Worm (Caenorhabditis elegans) whole organism, mixed stage, embryonic: ENCODE results near the gene usp-14.

Experiments used
- M03D4.4 ChIP-seq: sonication (generic microtip); optimal IDR thresholded peaks from 2 replicates; lab custom pipeline; 2017; ENCODE audit warnings: mild to moderate bottlenecking, missing genetic modification characterization, missing compliant biosample characterization
- blmp-1 ChIP-seq: fragments of 150-350 bp; optimal IDR thresholded peaks from 2 replicates; lab custom pipeline; 2014; ENCODE audit warnings: missing biosample characterization, missing genetic modification characterization
- ceh-43 ChIP-seq: fragments of 200-800 bp; sonication (Bioruptor generic); optimal IDR thresholded peaks from 2 replicates; lab custom pipeline; 2018; ENCODE audit warnings: mild to moderate bottlenecking, missing genetic modification characterization, moderate library complexity, missing compliant biosample characterization
- ceh-83 ChIP-seq: fragments of 200-800 bp; sonication (Bioruptor generic); optimal IDR thresholded peaks from 2 replicates; lab custom pipeline; 2018; ENCODE audit warnings: mild to moderate bottlenecking, missing genetic modification characterization, missing compliant biosample characterization
- ces-1 ChIP-seq: fragments of 150-350 bp; optimal IDR thresholded peaks from 2 replicates; lab custom pipeline; 2014; ENCODE audit warnings: missing biosample characterization, missing genetic modification reagents, missing genetic modification characterization
- cnd-1 ChIP-seq: fragments of 200-800 bp; sonication (Bioruptor generic); optimal IDR thresholded peaks from 2 replicates; lab custom pipeline; 2018; ENCODE audit warnings: mild to moderate bottlenecking, missing genetic modification characterization, missing compliant biosample characterization
- drap-1 ChIP-seq: fragments of 200-800 bp; sonication (Bioruptor generic); optimal IDR thresholded peaks from 3 replicates; lab custom pipeline; 2018; ENCODE audit warnings: mild to moderate bottlenecking, missing genetic modification characterization, missing compliant biosample characterization
- elt-1 ChIP-seq: sonication (generic microtip); optimal IDR thresholded peaks from 2 replicates; lab custom pipeline; 2017; ENCODE audit warnings: missing genetic modification characterization, mild to moderate bottlenecking, missing compliant biosample characterization, antibody characterized with exemption, moderate library complexity, borderline replicate concordance; ENCODE audit not compliant: insufficient read depth
- elt-3 ChIP-seq: fragments of 150-350 bp; optimal IDR thresholded peaks from 2 replicates; lab custom pipeline; 2014; ENCODE audit warnings: missing biosample characterization, missing genetic modification characterization
- flh-1 ChIP-seq: fragments of 200-800 bp; sonication (Bioruptor generic); optimal IDR thresholded peaks from 2 replicates; lab custom pipeline; 2018; ENCODE audit warnings: mild to moderate bottlenecking, missing genetic modification characterization, moderate library complexity, missing compliant biosample characterization
- ham-2 ChIP-seq: fragments of 200-800 bp; sonication (Bioruptor generic); optimal IDR thresholded peaks from 2 replicates; lab custom pipeline; 2018; ENCODE audit warnings: mild to moderate bottlenecking, missing genetic modification characterization, missing compliant biosample characterization
- lin-13 ChIP-seq: fragments of 150-350 bp; optimal IDR thresholded peaks from 2 replicates; lab custom pipeline; 2014; ENCODE audit warnings: missing biosample characterization, missing genetic modification characterization
- lin-32 ChIP-seq: fragments of 200-800 bp; sonication (Bioruptor generic); optimal IDR thresholded peaks from 2 replicates; lab custom pipeline; 2018; ENCODE audit warnings: mild to moderate bottlenecking, missing genetic modification characterization, missing compliant biosample characterization
- lsy-2 ChIP-seq: fragments of 150-350 bp; optimal IDR thresholded peaks from 2 replicates; lab custom pipeline; 2014; ENCODE audit warnings: missing biosample characterization, missing genetic modification characterization
- mab-5 ChIP-seq: fragments of 150-350 bp; optimal IDR thresholded peaks from 2 replicates; lab custom pipeline; 2014; ENCODE audit warnings: missing biosample characterization, missing genetic modification characterization
- mep-1 ChIP-seq: fragments of 150-350 bp; optimal IDR thresholded peaks from 2 replicates; lab custom pipeline; 2017; ENCODE audit warnings: missing biosample characterization, missing genetic modification reagents, missing genetic modification characterization, inconsistent platforms
- nhr-12 ChIP-seq: fragments of 150-350 bp; optimal IDR thresholded peaks from 2 replicates; lab custom pipeline; 2014; ENCODE audit warnings: missing biosample characterization, missing genetic modification characterization
- nhr-2 ChIP-seq: fragments of 150-350 bp; optimal IDR thresholded peaks from 2 replicates; lab custom pipeline; 2014; ENCODE audit warnings: missing biosample characterization, missing genetic modification characterization
- nhr-28 ChIP-seq: fragments of 150-350 bp; optimal IDR thresholded peaks from 2 replicates; lab custom pipeline; 2014; ENCODE audit warnings: missing biosample characterization, missing genetic modification characterization
- nhr-76 ChIP-seq: sonication (generic microtip); optimal IDR thresholded peaks from 2 replicates; lab custom pipeline; 2017; ENCODE audit warnings: missing biosample characterization, missing genetic modification characterization
- pha-4 ChIP-seq: fragments of 150-350 bp; optimal IDR thresholded peaks from 2 replicates; lab custom pipeline; 2018; ENCODE audit warnings: missing biosample characterization, missing genetic modification reagents, missing genetic modification characterization
- snpc-4 ChIP-seq: fragments of 150-350 bp; optimal IDR thresholded peaks from 2 replicates; lab custom pipeline; 2014; ENCODE audit warnings: missing biosample characterization, missing genetic modification characterization
- sptf-1 ChIP-seq: sonication (generic microtip); optimal IDR thresholded peaks from 2 replicates; lab custom pipeline; 2017; ENCODE audit warnings: mild to moderate bottlenecking, missing genetic modification characterization, moderate library complexity, missing compliant biosample characterization
- tbx-8 ChIP-seq: fragments of 200-800 bp; sonication (Bioruptor generic); optimal IDR thresholded peaks from 2 replicates; lab custom pipeline; 2018; ENCODE audit warnings: mild to moderate bottlenecking, missing genetic modification characterization, moderate library complexity, missing compliant biosample characterization
- unc-120 ChIP-seq: sonication (generic microtip); optimal IDR thresholded peaks from 2 replicates; lab custom pipeline; 2017; ENCODE audit warnings: missing genetic modification characterization, missing compliant biosample characterization; ENCODE audit not compliant: poor library complexity, severe bottlenecking
- unc-62 ChIP-seq: fragments of 150-350 bp; optimal IDR thresholded peaks from 2 replicates; lab custom pipeline; 2014; ENCODE audit warnings: missing biosample characterization, missing genetic modification reagents, missing genetic modification characterization
- zip-8 ChIP-seq: fragments of 150-350 bp; optimal IDR thresholded peaks from 2 replicates; lab custom pipeline; 2014; ENCODE audit warnings: missing biosample characterization, missing genetic modification characterization
- ztf-11 ChIP-seq: fragments of 150-350 bp; optimal IDR thresholded peaks from 2 replicates; lab custom pipeline; 2014; ENCODE audit warnings: missing biosample characterization, missing genetic modification characterization

Gene usp-14

DNA sequence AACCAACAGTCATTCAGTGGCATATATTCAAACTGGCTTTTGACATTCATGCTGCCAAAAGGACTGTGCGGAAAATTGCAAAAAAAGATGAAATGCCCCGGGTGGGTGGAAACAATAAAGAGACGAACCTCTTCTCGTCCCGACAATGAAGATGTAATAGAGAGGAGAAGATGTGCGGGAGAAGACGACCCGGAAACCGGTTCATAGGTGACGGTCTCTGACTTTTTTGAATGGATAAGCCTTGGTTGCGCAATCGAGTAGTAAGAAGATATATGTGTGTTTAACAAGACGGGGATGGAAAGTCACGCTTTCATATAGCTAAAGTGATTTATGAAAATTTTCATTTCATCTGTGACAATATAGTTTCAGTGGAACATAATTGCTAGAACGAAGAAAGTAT, 7.7 kb downstream of the usp-14 start:
- TF ChIP-seq tbx-8 (no peak), unc-62 (GFP tag; lab: Kevin White, UChicago) (peak; percentile 1), nhr-12 (tag; lab: Kevin White, UChicago) (no peak), zip-8 (peak; percentile 38)

DNA sequence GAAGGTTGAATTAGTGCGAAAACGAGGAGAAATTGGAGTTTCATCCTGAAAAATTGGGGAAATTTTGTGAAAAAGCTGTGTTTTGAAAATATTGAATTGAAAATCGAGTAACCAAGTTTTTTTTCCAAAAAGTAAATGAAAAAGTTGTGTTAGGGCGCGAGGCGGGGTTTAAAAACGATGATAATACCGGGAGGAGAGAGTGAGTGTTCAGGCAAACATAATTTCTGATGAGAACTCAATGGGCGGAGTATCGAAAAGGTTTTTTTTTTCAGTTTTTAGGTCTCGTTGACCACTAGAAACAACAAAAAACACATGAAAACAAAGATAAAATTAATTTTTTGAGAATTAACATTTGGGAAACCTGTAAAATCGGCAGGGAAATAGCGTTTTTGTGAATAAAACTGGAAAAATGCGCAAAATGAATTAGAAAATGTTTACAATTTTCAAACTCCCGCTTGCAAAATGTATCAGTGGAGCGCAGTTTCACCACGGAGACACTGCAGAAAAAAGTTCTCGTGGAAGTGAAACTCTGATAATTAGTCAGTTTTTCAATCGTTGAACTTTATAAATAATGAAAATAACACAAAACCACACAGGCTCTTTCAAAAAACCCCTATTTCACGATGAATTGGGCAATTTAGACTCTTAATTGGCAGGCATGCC, 8.8 kb downstream of the usp-14 start, which contains the start of gene C13B4.1:
Gene C13B4.1 (minus strand): TSS at position 51 of the 663 bp plus-strand sequence.
- no peak for TF ChIP-seq mab-5 (tag; lab: Kevin White, UChicago)
- TF ChIP-seq nhr-2: no peak
- TF ChIP-seq lin-32 (GFP tag; lab: Kevin White, UChicago): no peak
- TF ChIP-seq mep-1 (tag; lab: Kevin White, UChicago): peak; percentile 34
- no peak for TF ChIP-seq sptf-1
- TF ChIP-seq zip-8: no peak
- TF ChIP-seq nhr-12 (tag; lab: Kevin White, UChicago): no peak

DNA sequence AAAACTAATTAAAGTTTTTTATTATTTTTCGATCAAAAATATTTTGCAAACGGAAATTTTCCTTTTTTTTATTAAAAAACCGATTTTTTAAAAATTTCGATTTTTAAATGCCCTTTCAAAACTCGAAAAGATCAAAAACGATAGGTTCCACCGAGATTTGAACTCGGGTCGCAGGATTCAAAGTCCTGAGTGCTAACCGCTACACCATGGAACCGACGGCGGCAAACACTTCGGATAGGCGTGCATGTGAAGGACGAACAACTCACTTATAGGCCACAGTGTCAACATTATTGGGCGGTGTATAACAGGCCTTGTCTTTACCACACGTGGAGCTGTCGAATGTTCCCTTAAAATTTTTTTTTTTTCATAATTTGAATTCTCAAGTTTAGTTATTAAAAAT, 13.8 kb downstream of the usp-14 start:
- TF ChIP-seq nhr-12 (tag; lab: Kevin White, UChicago): no peak
- TF ChIP-seq pha-4 (tag; lab: Kevin White, UChicago): no peak
- no peak for TF ChIP-seq blmp-1
- peak; percentile 18 for TF ChIP-seq ceh-83 (GFP tag; lab: Kevin White, UChicago)
- TF ChIP-seq cnd-1 (tag; lab: Kevin White, UChicago): peak; percentile 30
- TF ChIP-seq M03D4.4 (tag; lab: Kevin White, UChicago): peak; percentile 20
- peak; percentile 10 for TF ChIP-seq drap-1
- peak; percentile 6 for TF ChIP-seq nhr-2
- no peak for TF ChIP-seq unc-62 (GFP tag; lab: Kevin White, UChicago)

DNA sequence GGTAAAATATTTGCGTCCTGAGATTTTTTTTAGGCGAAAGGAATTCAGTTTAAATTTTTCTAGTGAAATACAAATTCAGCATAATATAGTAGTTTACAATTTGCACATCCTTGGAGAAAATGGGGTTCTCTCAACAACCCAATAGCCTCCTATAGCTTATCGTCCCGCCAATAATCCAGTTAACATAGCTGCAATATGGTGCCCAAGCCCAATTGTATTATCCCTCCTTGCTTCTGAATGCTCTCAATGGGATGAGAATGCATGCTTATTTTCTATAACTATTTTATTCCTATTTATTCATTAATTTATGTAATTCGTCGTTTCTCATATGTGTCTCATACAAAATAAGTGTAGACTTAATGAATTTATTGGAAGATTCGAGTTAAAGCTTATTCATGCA, 18.5 kb downstream of the usp-14 start:
- no peak for TF ChIP-seq lsy-2 (tag; lab: Kevin White, UChicago)
- peak; percentile 99 for TF ChIP-seq ces-1 (GFP tag; lab: Kevin White, UChicago)
- TF ChIP-seq, all 35 proteins: peak for 1

DNA sequence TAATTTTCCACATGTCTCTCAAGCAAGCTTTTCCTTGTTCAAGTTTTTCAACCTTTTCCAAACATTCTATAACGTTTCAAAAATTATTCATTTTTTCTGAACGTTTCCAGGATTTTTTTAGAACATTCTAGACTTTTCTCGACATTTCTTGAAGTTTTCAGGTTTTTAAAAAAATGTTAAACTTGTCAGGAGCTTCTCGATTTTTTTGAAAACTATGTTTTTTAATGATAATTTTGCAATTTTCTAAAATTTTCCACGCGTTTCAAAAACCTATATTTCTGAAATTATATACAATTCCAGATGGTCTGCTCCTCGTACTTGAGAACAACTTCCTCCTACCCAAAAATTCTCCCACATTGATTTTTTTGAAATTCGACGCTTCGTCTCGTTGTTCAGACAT, 33.2 kb downstream of the usp-14 start, which contains the start of gene dmsr-6:
Gene dmsr-6 (plus strand): TSS at position 301 of the 400 bp plus-strand sequence.
- TF ChIP-seq blmp-1 (no peak), nhr-76 (no peak), mep-1 (tag; lab: Kevin White, UChicago) (no peak), sptf-1 (no peak), ztf-11 (no peak), zip-8 (no peak), tbx-8 (no peak), ces-1 (GFP tag; lab: Kevin White, UChicago) (no peak), lin-32 (GFP tag; lab: Kevin White, UChicago) (no peak), cnd-1 (tag; lab: Kevin White, UChicago) (no peak), nhr-12 (tag; lab: Kevin White, UChicago) (no peak), snpc-4 (no peak), unc-62 (GFP tag; lab: Kevin White, UChicago) (no peak), elt-1 (tag; lab: Kevin White, UChicago) (no peak), flh-1 (no peak), lin-13 (tag; lab: Kevin White, UChicago) (no peak)

DNA sequence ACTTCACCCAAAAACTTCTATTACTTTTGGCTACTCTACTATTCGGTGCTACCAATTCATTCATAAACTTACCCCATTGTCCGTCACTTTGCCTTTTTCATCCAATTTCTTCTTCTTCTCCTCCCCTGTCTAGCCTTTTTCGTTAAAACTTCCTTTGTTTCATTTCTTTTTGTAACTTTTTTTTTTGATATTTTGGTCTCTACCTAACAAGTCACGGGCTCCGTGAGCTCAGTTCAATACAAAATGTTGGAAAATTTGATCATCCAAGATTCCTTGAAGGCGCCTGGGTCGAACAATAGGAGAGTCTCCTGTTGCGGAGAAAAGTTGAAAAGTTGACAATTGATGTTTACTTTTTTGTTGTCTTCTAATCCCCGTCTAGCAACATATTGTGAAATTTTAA, 36.6 kb downstream of the usp-14 start:
- no peak for TF ChIP-seq unc-120 (tag; lab: Kevin White, UChicago)
- no peak for TF ChIP-seq elt-3
- TF ChIP-seq ceh-83 (GFP tag; lab: Kevin White, UChicago): no peak
- no peak for TF ChIP-seq ceh-43 (GFP tag; lab: Kevin White, UChicago)
- no peak for TF ChIP-seq nhr-12 (tag; lab: Kevin White, UChicago)
- TF ChIP-seq M03D4.4 (tag; lab: Kevin White, UChicago): no peak
- TF ChIP-seq nhr-28 (tag; lab: Kevin White, UChicago): no peak
- TF ChIP-seq lsy-2 (tag; lab: Kevin White, UChicago): no peak
- no peak for TF ChIP-seq ztf-11
- TF ChIP-seq flh-1: no peak
- TF ChIP-seq ham-2 (GFP tag; lab: Kevin White, UChicago): no peak
- TF ChIP-seq lin-32 (GFP tag; lab: Kevin White, UChicago): no peak
- no peak for TF ChIP-seq cnd-1 (tag; lab: Kevin White, UChicago)
- TF ChIP-seq unc-62 (GFP tag; lab: Kevin White, UChicago): no peak
